Fruit fly (Drosophila melanogaster) whole organism, prepupa: ENCODE data around the gene Amacr.

Experiments
- Blimp-1 ChIP-seq: fragments of 200-800 bp; sonication (Bioruptor generic); optimal IDR thresholded peaks from 3 replicates; lab custom pipeline; 2017; ENCODE audit warnings: missing biosample characterization, missing genetic modification characterization, mild to moderate bottlenecking, moderate library complexity, missing genetic modification reagents
- CG10669 ChIP-seq: fragments of 200-800 bp; sonication (Bioruptor generic); optimal IDR thresholded peaks from 3 replicates; lab custom pipeline; 2018; ENCODE audit warnings: missing biosample characterization, mild to moderate bottlenecking, missing genetic modification characterization, moderate library complexity
- CG11294 ChIP-seq: fragments of 200-800 bp; sonication (Bioruptor generic); IDR thresholded peaks from 2 replicates; pipeline ENCODE4 v1.3.6; 2022; ENCODE audit warnings: missing biosample characterization, missing genetic modification characterization
- CG11902 ChIP-seq: fragments of 200-800 bp; sonication (Bioruptor generic); optimal IDR thresholded peaks from 3 replicates; lab custom pipeline; 2016; ENCODE audit warnings: missing biosample characterization, missing genetic modification characterization
- CG1621 ChIP-seq: fragments of 200-800 bp; sonication (Bioruptor generic); optimal IDR thresholded peaks from 3 replicates; lab custom pipeline; 2018; ENCODE audit warnings: missing biosample characterization, mild to moderate bottlenecking, missing genetic modification characterization
- CG16779 ChIP-seq: fragments of 200-800 bp; sonication (Bioruptor generic); optimal IDR thresholded peaks from 3 replicates; lab custom pipeline; 2017; ENCODE audit warnings: missing biosample characterization, mild to moderate bottlenecking, missing genetic modification characterization
- CG3032 ChIP-seq: fragments of 200-800 bp; optimal IDR thresholded peaks from 2 replicates; lab custom pipeline; 2019; ENCODE audit warnings: missing biosample characterization, mild to moderate bottlenecking, missing genetic modification characterization, moderate library complexity
- CG32006 ChIP-seq: fragments of 200-800 bp; sonication (Bioruptor generic); optimal IDR thresholded peaks from 3 replicates; lab custom pipeline; 2017; ENCODE audit warnings: missing biosample characterization, mild to moderate bottlenecking, missing genetic modification characterization
- CG3919 ChIP-seq: fragments of 200-800 bp; sonication (Bioruptor generic); optimal IDR thresholded peaks from 3 replicates; lab custom pipeline; 2016; ENCODE audit warnings: missing biosample characterization, missing genetic modification characterization
- CG4318 ChIP-seq: fragments of 200-800 bp; sonication (Bioruptor generic); optimal IDR thresholded peaks from 3 replicates; lab custom pipeline; 2017; ENCODE audit warnings: missing biosample characterization, mild to moderate bottlenecking, missing genetic modification characterization
- CG6163 ChIP-seq: fragments of 200-800 bp; sonication (Bioruptor generic); IDR thresholded peaks from 3 replicates; pipeline ENCODE4 v1.3.6; 2022; ENCODE audit warnings: missing biosample characterization, missing genetic modification characterization
- CG6276 ChIP-seq: fragments of 200-800 bp; sonication (Bioruptor generic); optimal IDR thresholded peaks from 2 replicates; lab custom pipeline; 2017; ENCODE audit warnings: missing biosample characterization, mild to moderate bottlenecking, missing genetic modification characterization
- CG6792 ChIP-seq: fragments of 200-800 bp; sonication (Bioruptor generic); optimal IDR thresholded peaks from 3 replicates; lab custom pipeline; 2016; ENCODE audit warnings: missing biosample characterization, missing genetic modification characterization
- CG6808 ChIP-seq: fragments of 200-800 bp; sonication (Bioruptor generic); optimal IDR thresholded peaks from 3 replicates; lab custom pipeline; 2017; ENCODE audit warnings: missing biosample characterization, missing genetic modification characterization, mild to moderate bottlenecking, moderate library complexity, missing genetic modification reagents
- CG7368 ChIP-seq: fragments of 200-800 bp; sonication (Bioruptor generic); optimal IDR thresholded peaks from 3 replicates; lab custom pipeline; 2016; ENCODE audit warnings: missing biosample characterization, missing genetic modification characterization
- CG8632 ChIP-seq: fragments of 200-800 bp; sonication (Bioruptor generic); optimal IDR thresholded peaks from 3 replicates; lab custom pipeline; 2016; ENCODE audit warnings: missing biosample characterization, missing genetic modification characterization
- Eip75B ChIP-seq: fragments of 200-800 bp; sonication (Bioruptor generic); optimal IDR thresholded peaks from 3 replicates; lab custom pipeline; 2016; ENCODE audit warnings: missing biosample characterization, missing genetic modification characterization
- Eip78C ChIP-seq: fragments of 200-800 bp; sonication (Bioruptor generic); peaks from one replicate; lab custom pipeline; 2016; ENCODE audit warnings: missing biosample characterization, missing genetic modification characterization
- Ets21C ChIP-seq: fragments of 200-800 bp; sonication (Bioruptor generic); optimal IDR thresholded peaks from 3 replicates; lab custom pipeline; 2016; ENCODE audit warnings: missing biosample characterization, missing genetic modification characterization
- Ets96B ChIP-seq: fragments of 200-800 bp; optimal IDR thresholded peaks from 2 replicates; lab custom pipeline; 2019; ENCODE audit warnings: missing biosample characterization, mild to moderate bottlenecking, missing genetic modification characterization, moderate library complexity
- Gug ChIP-seq: fragments of 200-800 bp; sonication (Bioruptor generic); IDR thresholded peaks from 2 replicates; pipeline ENCODE4 v1.3.6; 2022; ENCODE audit warnings: missing biosample characterization, missing genetic modification characterization
- Hr38 ChIP-seq: sonication (Bioruptor generic); optimal IDR thresholded peaks from 2 replicates; lab custom pipeline; 2016; ENCODE audit warnings: missing biosample characterization, missing genetic modification characterization
- Hr39 ChIP-seq: fragments of 200-800 bp; sonication (Bioruptor generic); optimal IDR thresholded peaks from 2 replicates; lab custom pipeline; 2016; ENCODE audit warnings: missing biosample characterization, missing genetic modification characterization
- Hr4 ChIP-seq: fragments of 200-800 bp; sonication (Bioruptor generic); optimal IDR thresholded peaks from 3 replicates; lab custom pipeline; 2016; ENCODE audit warnings: missing biosample characterization, missing genetic modification characterization
- Met ChIP-seq: fragments of 200-800 bp; sonication (Bioruptor generic); optimal IDR thresholded peaks from 3 replicates; lab custom pipeline; 2016; ENCODE audit warnings: missing biosample characterization, missing genetic modification characterization
- OdsH ChIP-seq: fragments of 200-800 bp; sonication (Bioruptor generic); optimal IDR thresholded peaks from 3 replicates; lab custom pipeline; 2016; ENCODE audit warnings: missing biosample characterization, missing genetic modification characterization
- Smox ChIP-seq: fragments of 200-800 bp; sonication (Bioruptor generic); optimal IDR thresholded peaks from 3 replicates; lab custom pipeline; 2016; ENCODE audit warnings: missing biosample characterization, missing genetic modification characterization
- Sox102F ChIP-seq: fragments of 200-800 bp; sonication (Bioruptor generic); optimal IDR thresholded peaks from 2 replicates; lab custom pipeline; 2016; ENCODE audit warnings: missing biosample characterization, mild to moderate bottlenecking, missing genetic modification characterization
- achi ChIP-seq: fragments of 200-800 bp; sonication (Bioruptor generic); optimal IDR thresholded peaks from 3 replicates; lab custom pipeline; 2016; ENCODE audit warnings: missing biosample characterization, missing genetic modification characterization
- dsx ChIP-seq: fragments of 200-800 bp; optimal IDR thresholded peaks from 3 replicates; lab custom pipeline; 2019; ENCODE audit warnings: missing biosample characterization, mild to moderate bottlenecking, missing genetic modification characterization, moderate library complexity; ENCODE audit not compliant: poor library complexity, severe bottlenecking
- eg ChIP-seq: fragments of 200-800 bp; sonication (Bioruptor generic); IDR thresholded peaks from 3 replicates; pipeline ENCODE4 v1.3.6; 2022; ENCODE audit warnings: missing biosample characterization, missing genetic modification characterization
- esn ChIP-seq: fragments of 200-800 bp; sonication (Bioruptor generic); optimal IDR thresholded peaks from 2 replicates; lab custom pipeline; 2016; ENCODE audit warnings: missing biosample characterization, mild to moderate bottlenecking, missing genetic modification characterization, moderate library complexity
- fd85E ChIP-seq: fragments of 200-800 bp; sonication (Bioruptor generic); optimal IDR thresholded peaks from 3 replicates; lab custom pipeline; 2016; ENCODE audit warnings: missing biosample characterization, missing genetic modification characterization
- fkh ChIP-seq: fragments of 200-800 bp; sonication (Bioruptor generic); optimal IDR thresholded peaks from 3 replicates; lab custom pipeline; 2017; ENCODE audit warnings: missing biosample characterization, mild to moderate bottlenecking, missing genetic modification characterization, moderate library complexity
- lz ChIP-seq: fragments of 200-800 bp; sonication (Bioruptor generic); optimal IDR thresholded peaks from 3 replicates; lab custom pipeline; 2016; ENCODE audit warnings: missing biosample characterization, missing genetic modification characterization
- net ChIP-seq: fragments of 200-800 bp; sonication (Bioruptor generic); optimal IDR thresholded peaks from 3 replicates; lab custom pipeline; 2016; ENCODE audit warnings: missing biosample characterization, missing genetic modification characterization
- pdm3 ChIP-seq: fragments of 200-800 bp; sonication (Bioruptor generic); optimal IDR thresholded peaks from 3 replicates; lab custom pipeline; 2016; ENCODE audit warnings: missing biosample characterization, missing genetic modification characterization
- salr ChIP-seq, 2 experiments: fragments of 200-800 bp; sonication (Bioruptor generic); optimal IDR thresholded peaks; 3 replicates each; lab custom pipeline; 2016 to 2018; ENCODE audit warnings: missing biosample characterization in 2 of 2, missing genetic modification characterization in 2 of 2, mild to moderate bottlenecking in 1 of 2
- spab ChIP-seq: fragments of 200-800 bp; sonication (Bioruptor generic); optimal IDR thresholded peaks from 2 replicates; lab custom pipeline; 2017; ENCODE audit warnings: missing biosample characterization, mild to moderate bottlenecking, missing genetic modification characterization, missing genetic modification reagents
- ss ChIP-seq, 2 experiments: fragments of 200-800 bp; sonication (Bioruptor generic); optimal IDR thresholded peaks; 2 replicates in 1 of 2; 3 replicates in 1 of 2; lab custom pipeline; 2017 to 2018; ENCODE audit warnings: mild to moderate bottlenecking in 2 of 2, missing biosample characterization in 2 of 2, missing genetic modification characterization in 2 of 2, moderate library complexity in 1 of 2
- topi ChIP-seq: fragments of 200-800 bp; sonication (Bioruptor generic); optimal IDR thresholded peaks from 3 replicates; lab custom pipeline; 2016; ENCODE audit warnings: missing biosample characterization, missing genetic modification characterization
- vri ChIP-seq: fragments of 200-800 bp; sonication (Bioruptor generic); optimal IDR thresholded peaks from 3 replicates; lab custom pipeline; 2016; ENCODE audit warnings: missing biosample characterization, mild to moderate bottlenecking, missing genetic modification characterization

Amacr gene

dm6 chr2L:20770242-20770769, 18.2 kb upstream of the Amacr start, which contains the start of gene cad (continued):
- peak; percentile 66 for TF ChIP-seq esn (GFP tag; lab: Kevin White, UChicago)
- TF ChIP-seq Sox102F: peak; percentile 28
- peak; percentile 70 for TF ChIP-seq CG7368 (GFP tag; lab: Kevin White, UChicago)
- no peak for TF ChIP-seq CG4318 (GFP tag; lab: Kevin White, UChicago)
- TF ChIP-seq dsx (GFP tag; lab: Kevin White, UChicago): no peak
- TF ChIP-seq Ets96B: no peak
- TF ChIP-seq Gug (GFP tag; lab: Robert Waterston, UW): no peak; the same call in 1 of the 2 replicates
- TF ChIP-seq CG3032 (tag; lab: Kevin White, UChicago): no peak
- TF ChIP-seq CG1621: peak; percentile 18
- TF ChIP-seq topi (GFP tag; lab: Kevin White, UChicago): no peak
- TF ChIP-seq CG10669 (GFP tag; lab: Kevin White, UChicago): no peak

dm6 chr2L:20768568-20769071, 16.5 kb upstream of the Amacr start:
- no peak for TF ChIP-seq spab (GFP tag; lab: Kevin White, UChicago)
- no peak for TF ChIP-seq Blimp-1 (GFP tag; lab: Kevin White, UChicago)
- TF ChIP-seq Smox (GFP tag; lab: Kevin White, UChicago): no peak
- no peak for TF ChIP-seq CG4318 (GFP tag; lab: Kevin White, UChicago)
- TF ChIP-seq Eip75B (GFP tag; lab: Kevin White, UChicago): no peak
- TF ChIP-seq ss (GFP tag; optimal IDR thresholded peaks at IDR 0.05; lab: Kevin White, UChicago): no peak
- no peak for TF ChIP-seq CG11902
- no peak for TF ChIP-seq CG16779 (tag; lab: Kevin White, UChicago)
- no peak for TF ChIP-seq Gug (GFP tag; lab: Robert Waterston, UW)
- no peak for TF ChIP-seq achi (GFP tag; lab: Kevin White, UChicago)
- no peak for TF ChIP-seq Hr38
- TF ChIP-seq CG32006 (GFP tag; lab: Kevin White, UChicago): no peak
- no peak for TF ChIP-seq net (GFP tag; lab: Kevin White, UChicago)
- TF ChIP-seq CG3919 (GFP tag; lab: Kevin White, UChicago): no peak
- no peak for TF ChIP-seq Ets21C (GFP tag; lab: Kevin White, UChicago)
- TF ChIP-seq CG6792: no peak
- TF ChIP-seq, all 60 proteins: peak for 0

- TF ChIP-seq dsx (GFP tag; lab: Kevin White, UChicago) (no peak), Met (no peak), Sox102F (no peak), fd85E (GFP tag; lab: Kevin White, UChicago) (no peak), CG11294 (GFP tag; lab: Robert Waterston, UW) (no peak), CG8632 (no peak), lz (GFP tag; lab: Kevin White, UChicago) (no peak), Hr4 (GFP tag; lab: Kevin White, UChicago) (no peak), CG6163 (GFP tag; lab: Robert Waterston, UW) (no peak)
Observed at dm6 chr2L:20764663-20765062, 12.5 kb upstream of the Amacr start.

DNA sequence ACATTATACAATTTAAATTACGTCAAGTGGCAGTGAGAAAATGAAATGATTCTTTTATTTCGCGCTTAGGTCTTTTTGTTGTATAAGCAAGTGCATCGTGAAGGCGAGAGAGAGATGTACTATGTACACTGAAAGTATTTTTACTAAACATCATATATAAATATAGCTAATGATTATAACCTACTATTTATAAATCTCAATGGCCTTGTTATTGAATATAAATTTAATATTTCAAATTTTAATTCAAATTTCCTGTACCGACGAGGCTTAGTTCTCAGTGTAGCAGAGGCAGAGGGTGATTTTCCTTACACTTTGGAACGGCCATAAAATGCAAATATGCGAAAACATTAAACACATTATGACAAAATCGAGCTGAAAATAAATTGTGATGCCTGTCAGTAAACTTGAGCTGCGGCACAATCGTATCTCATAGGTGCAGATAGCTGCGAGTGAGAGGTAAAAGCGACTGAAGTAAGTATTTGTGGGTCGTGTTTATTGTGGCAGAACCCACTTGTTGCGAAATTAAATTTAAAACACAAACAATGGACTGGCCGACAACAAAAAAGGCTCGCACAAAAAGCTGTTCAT, 9.9 kb upstream of the Amacr start:
- TF ChIP-seq OdsH: peak; percentile 80
- TF ChIP-seq CG6808 (GFP tag; lab: Kevin White, UChicago): peak; percentile 60
- peak; percentile 61 for TF ChIP-seq CG6276 (GFP tag; lab: Kevin White, UChicago)
- TF ChIP-seq vri: peak; percentile 64
- TF ChIP-seq CG6792: peak; percentile 78
- peak; percentile 57 for TF ChIP-seq Eip75B (GFP tag; lab: Kevin White, UChicago)
- peak; percentile 86 for TF ChIP-seq eg (GFP tag; lab: Robert Waterston, UW)
- peak; percentile 48 for TF ChIP-seq Blimp-1 (GFP tag; lab: Kevin White, UChicago)
- peak; percentile 29 for TF ChIP-seq CG4318 (GFP tag; lab: Kevin White, UChicago)
- TF ChIP-seq pdm3 (GFP tag; lab: Kevin White, UChicago): peak; percentile 74
- peak; percentile 75 for TF ChIP-seq CG32006 (GFP tag; lab: Kevin White, UChicago)
- TF ChIP-seq salr (GFP tag; optimal IDR thresholded peaks at IDR 0.05; lab: Kevin White, UChicago): peak; percentile 41 to 56
- peak; percentile 80 for TF ChIP-seq CG10669 (GFP tag; lab: Kevin White, UChicago)
- TF ChIP-seq Ets21C (GFP tag; lab: Kevin White, UChicago): peak; percentile 41
- TF ChIP-seq CG3032 (tag; lab: Kevin White, UChicago): peak; percentile 74
- peak; percentile 84 for TF ChIP-seq topi (GFP tag; lab: Kevin White, UChicago)
- peak; percentile 95 for TF ChIP-seq Eip78C (GFP tag; lab: Kevin White, UChicago)
- no peak for TF ChIP-seq fkh (GFP tag; lab: Kevin White, UChicago)
- peak; percentile 50 for TF ChIP-seq Hr39 (GFP tag; lab: Kevin White, UChicago)
- peak; percentile 86 for TF ChIP-seq esn (GFP tag; lab: Kevin White, UChicago)
- peak; percentile 79 for TF ChIP-seq achi (GFP tag; lab: Kevin White, UChicago)
- TF ChIP-seq Hr38: no peak
- TF ChIP-seq CG11294 (GFP tag; lab: Robert Waterston, UW): peak; percentile 76
